Fruit fly (Drosophila melanogaster): ENCODE results near the gene Ids.

- TF ChIP-seq Smox (GFP tag; optimal IDR thresholded peaks at IDR 0.05), result peak; percentile 8
- peak; percentile 83 for TF ChIP-seq CG8119 (GFP tag; IDR thresholded peaks at IDR 0.05)
- TF ChIP-seq OdsH (GFP tag; optimal IDR thresholded peaks at IDR 0.05), result peak; percentile 53
- peak; percentile 43 for TF ChIP-seq Sox102F (GFP tag; optimal IDR thresholded peaks at IDR 0.05)
- TF ChIP-seq CG1621 (tag; optimal IDR thresholded peaks at IDR 0.05), result no peak
- peak; percentile 61 for TF ChIP-seq dac (GFP tag; optimal IDR thresholded peaks at IDR 0.05)
- TF ChIP-seq CG6163 (GFP tag; IDR thresholded peaks at IDR 0.05), result peak; percentile 62; the same call in 2 of the 3 replicates
- peak; percentile 59 for TF ChIP-seq Gug (GFP tag; IDR thresholded peaks at IDR 0.05)
- peak; percentile 56 for TF ChIP-seq Lpt (GFP tag; optimal IDR thresholded peaks at IDR 0.05)
- no peak for TF ChIP-seq Eip75B (GFP tag; optimal IDR thresholded peaks at IDR 0.05)
Measured at dm6 chr3L:3380225-3381043, 2.4 kb downstream of the Ids start.
